Fruit fly (Drosophila melanogaster) whole organism, wandering third instar larva: Measurements from ENCODE around the gene MAGE.

ENCODE experiments used
- Abd-B ChIP-seq: fragments of >200 bp; optimal IDR thresholded peaks from 2 replicates; lab custom pipeline; 2017; ENCODE audit warnings: missing biosample characterization, missing genetic modification characterization
- Dfd ChIP-seq: fragments of >200 bp; optimal IDR thresholded peaks from 2 replicates; lab custom pipeline; 2017; ENCODE audit warnings: missing biosample characterization, missing genetic modification characterization
- Myc ChIP-seq: fragments of >200 bp; optimal IDR thresholded peaks from 2 replicates; lab custom pipeline; 2017
- Rel ChIP-seq, 2 experiments: fragments of 200-800 bp; sonication (Bioruptor generic) in 1 of 2; optimal IDR thresholded peaks; 2 replicates in 1 of 2; 3 replicates in 1 of 2; lab custom pipeline; 2016 to 2019; ENCODE audit warnings: mild to moderate bottlenecking in 2 of 2, missing biosample characterization in 2 of 2, missing genetic modification characterization in 2 of 2, moderate library complexity in 1 of 2
- Sp1 ChIP-seq: fragments of 200-800 bp; sonication (Bioruptor generic); optimal IDR thresholded peaks from 3 replicates; lab custom pipeline; 2019; ENCODE audit warnings: missing biosample characterization, mild to moderate bottlenecking, missing genetic modification characterization, moderate library complexity
- br ChIP-seq: fragments of 200-800 bp; sonication (Bioruptor generic); optimal IDR thresholded peaks from 2 replicates; lab custom pipeline; 2016; ENCODE audit warnings: missing biosample characterization, missing genetic modification characterization
- dsf ChIP-seq: sonication (Bioruptor generic); optimal IDR thresholded peaks from 2 replicates; lab custom pipeline; 2016; ENCODE audit warnings: missing biosample characterization, missing genetic modification characterization, borderline replicate concordance
- lola ChIP-seq: fragments of >200 bp; optimal IDR thresholded peaks from 2 replicates; lab custom pipeline; 2017; ENCODE audit warnings: missing biosample characterization, missing genetic modification characterization
- pan ChIP-seq: fragments of >200 bp; optimal IDR thresholded peaks from 2 replicates; lab custom pipeline; 2017
- psq ChIP-seq: fragments of 200-800 bp; sonication (Bioruptor generic); optimal IDR thresholded peaks from 3 replicates; lab custom pipeline; 2017; ENCODE audit warnings: missing biosample characterization, mild to moderate bottlenecking, missing genetic modification characterization, moderate library complexity
- usp ChIP-seq: fragments of >200 bp; optimal IDR thresholded peaks from 2 replicates; lab custom pipeline; 2017; ENCODE audit warnings: missing biosample characterization, missing genetic modification characterization

- no peak for TF ChIP-seq usp (GFP tag; lab: Kevin White, UChicago)
- TF ChIP-seq br = no peak
- TF ChIP-seq Dfd (GFP tag; lab: Kevin White, UChicago) = no peak
- no peak for TF ChIP-seq dsf (GFP tag; lab: Kevin White, UChicago)
- no peak for TF ChIP-seq Rel (GFP tag; optimal IDR thresholded peaks at IDR 0.05; lab: Kevin White, UChicago)
- TF ChIP-seq Rel (tag; optimal IDR thresholded peaks at IDR 0.05; lab: Kevin White, UChicago) = no peak
- no peak for TF ChIP-seq Sp1 (GFP tag; lab: Kevin White, UChicago)
- TF ChIP-seq Myc (lab: Kevin White, UChicago) = no peak
- TF ChIP-seq psq = no peak
- no peak for TF ChIP-seq pan
- TF ChIP-seq Abd-B (GFP tag; lab: Kevin White, UChicago) = no peak
- no peak for TF ChIP-seq lola (GFP tag; lab: Kevin White, UChicago)
Observed at dm6 chr3R:7135881-7136280, 19.1 kb downstream of the MAGE start, which contains the start of gene Fer1.
